Worm (Caenorhabditis elegans) whole organism, early embryonic: ENCODE data around the gene R05H5.7.

Experiments used
- B0310.2 ChIP-seq: sonication (generic microtip); optimal IDR thresholded peaks from 2 replicates; lab custom pipeline; 2016; ENCODE audit warnings: mild to moderate bottlenecking, missing genetic modification characterization, missing compliant biosample characterization
- F13C5.2 ChIP-seq: sonication (generic microtip); optimal IDR thresholded peaks from 2 replicates; lab custom pipeline; 2017; ENCODE audit warnings: mild to moderate bottlenecking, missing genetic modification characterization, inconsistent platforms, missing compliant biosample characterization
- aly-1 ChIP-seq: sonication (generic microtip); optimal IDR thresholded peaks from 2 replicates; lab custom pipeline; 2016; ENCODE audit warnings: missing genetic modification characterization, missing compliant biosample characterization
- ama-1 ChIP-seq: fragments of 150-350 bp; optimal IDR thresholded peaks from 2 replicates; lab custom pipeline; 2014
- ceh-13 ChIP-seq: fragments of 200-800 bp; sonication (Bioruptor generic); optimal IDR thresholded peaks from 2 replicates; lab custom pipeline; 2018; ENCODE audit warnings: mild to moderate bottlenecking, missing genetic modification characterization, missing compliant biosample characterization
- ceh-36 ChIP-seq: sonication (generic microtip); optimal IDR thresholded peaks from 2 replicates; lab custom pipeline; 2016; ENCODE audit warnings: missing genetic modification characterization, inconsistent platforms, missing compliant biosample characterization
- ets-7 ChIP-seq: sonication (generic microtip); optimal IDR thresholded peaks from 2 replicates; lab custom pipeline; 2016; ENCODE audit warnings: missing genotype, missing genetic modification characterization, missing compliant biosample characterization
- flt-1 ChIP-seq: fragments of 200-800 bp; sonication (Bioruptor generic); IDR thresholded peaks from 2 replicates; pipeline ENCODE4 v1.3.6; 2022; ENCODE audit warnings: missing genetic modification characterization, missing compliant biosample characterization
- hmbx-1 ChIP-seq: sonication (generic microtip); optimal IDR thresholded peaks from 2 replicates; lab custom pipeline; 2016; ENCODE audit warnings: mild to moderate bottlenecking, missing genetic modification characterization, missing compliant biosample characterization
- hmg-4 ChIP-seq: fragments of 200-800 bp; sonication (Bioruptor generic); optimal IDR thresholded peaks from 2 replicates; lab custom pipeline; 2018; ENCODE audit warnings: mild to moderate bottlenecking, missing genetic modification characterization, missing compliant biosample characterization
- hnd-1 ChIP-seq: sonication (generic microtip); optimal IDR thresholded peaks from 2 replicates; lab custom pipeline; 2016; ENCODE audit warnings: missing genetic modification characterization, missing compliant biosample characterization
- pes-1 ChIP-seq: fragments of 200-800 bp; sonication (Bioruptor generic); IDR thresholded peaks from 2 replicates; pipeline ENCODE4 v1.3.6; 2022; ENCODE audit warnings: missing genetic modification reagents, missing genetic modification characterization, missing compliant biosample characterization
- scrt-1 ChIP-seq: fragments of 200-800 bp; sonication (Bioruptor generic); IDR thresholded peaks from 2 replicates; pipeline ENCODE4 v1.3.6; 2022; ENCODE audit warnings: missing genetic modification characterization, missing compliant biosample characterization
- sea-1 ChIP-seq: fragments of 200-800 bp; sonication (Bioruptor generic); conservative IDR thresholded peaks from 2 replicates; pipeline ENCODE4 v1.3.6; 2022; ENCODE audit warnings: missing genetic modification characterization, missing compliant biosample characterization
- tbx-11 ChIP-seq: fragments of 200-800 bp; sonication (Bioruptor generic); IDR thresholded peaks from 2 replicates; pipeline ENCODE4 v1.3.6; 2022; ENCODE audit warnings: missing genetic modification characterization, missing compliant biosample characterization
- tbx-37 ChIP-seq: fragments of 200-800 bp; sonication (Bioruptor generic); conservative IDR thresholded peaks from 2 replicates; pipeline ENCODE4 v1.3.6; 2022; ENCODE audit warnings: missing genetic modification reagents, missing genetic modification characterization, missing compliant biosample characterization
- tra-4 ChIP-seq: sonication (generic microtip); optimal IDR thresholded peaks from 2 replicates; lab custom pipeline; 2017; ENCODE audit warnings: missing genetic modification characterization, missing compliant biosample characterization

The R05H5.7 gene

DNA sequence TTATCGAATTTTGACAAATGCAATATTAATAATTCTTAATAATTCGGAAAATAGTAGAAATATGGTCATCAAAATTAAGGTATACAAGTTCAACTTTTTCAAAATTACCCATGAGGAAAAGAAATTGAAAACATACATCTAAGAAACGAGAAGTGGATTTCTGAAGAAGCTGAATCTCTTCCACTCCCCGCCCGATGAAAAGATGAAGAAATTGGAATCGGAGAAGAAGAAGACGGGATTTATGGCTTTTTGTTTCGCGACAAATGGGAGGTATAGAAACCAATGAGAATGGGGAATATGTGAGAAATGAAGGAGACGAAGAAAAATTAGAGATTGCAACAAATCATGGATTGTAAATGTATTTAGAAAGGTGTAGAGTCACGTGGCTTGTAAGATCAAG, 10.8 kb downstream of the R05H5.7 start:
- TF ChIP-seq tbx-37 (GFP tag; lab: Robert Waterston, UW), result no peak
- no peak for TF ChIP-seq ama-1 (lab: Kevin White, UChicago)
- TF ChIP-seq hmbx-1 (tag; lab: Kevin White, UChicago), result no peak

DNA sequence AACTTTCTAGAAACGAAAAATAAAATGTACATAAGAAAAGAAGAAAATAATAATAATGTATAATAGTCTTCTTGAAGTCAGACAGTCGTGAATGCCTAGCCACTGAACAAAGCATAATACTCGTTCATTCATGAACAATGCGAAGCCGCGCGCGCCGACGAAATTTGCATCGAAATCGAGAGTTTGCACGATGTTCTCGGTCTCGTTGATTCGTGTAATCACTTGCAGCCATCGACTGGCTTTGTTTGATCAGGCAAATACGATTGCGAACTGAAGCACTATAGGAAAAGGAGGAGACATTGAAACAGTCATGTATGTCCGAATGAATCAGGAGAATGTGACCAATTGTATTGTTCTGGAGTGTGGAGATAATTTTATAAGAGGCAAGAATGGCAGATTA, 11.5 kb downstream of the R05H5.7 start:
- TF ChIP-seq scrt-1 (GFP tag; lab: Robert Waterston, UW), result no peak

DNA sequence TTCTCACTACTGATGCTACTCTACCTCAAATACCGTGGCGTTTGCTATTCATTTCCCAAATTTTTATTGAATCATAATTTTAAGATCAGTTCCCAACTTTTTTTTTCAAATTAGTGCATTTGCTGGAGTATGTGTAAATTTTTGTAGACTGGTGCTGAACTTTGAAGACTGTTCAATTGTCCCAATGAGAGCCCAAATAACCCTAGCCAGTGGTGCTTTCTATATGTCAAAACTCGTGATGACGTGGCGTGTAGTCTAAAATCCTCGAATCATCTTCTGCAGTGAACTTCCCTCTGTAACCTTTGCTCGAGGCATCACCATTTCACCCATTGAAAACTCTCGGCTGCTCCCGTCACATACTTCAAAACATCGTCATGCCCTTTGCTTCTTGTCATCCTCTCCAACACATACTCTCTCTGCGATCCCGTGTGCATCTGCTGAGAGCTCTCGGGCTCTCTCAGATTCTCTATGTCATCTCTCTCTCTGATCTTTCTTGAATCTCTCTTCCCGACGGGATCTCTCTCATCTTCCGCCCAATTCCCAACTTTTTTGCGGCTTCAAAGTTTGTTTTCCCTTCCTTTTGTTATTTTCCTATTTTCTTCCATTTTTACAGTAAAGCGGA, 12.2 kb downstream of the R05H5.7 start:
- TF ChIP-seq scrt-1 (GFP tag; lab: Robert Waterston, UW) (no peak), tra-4 (no peak), tbx-11 (GFP tag; lab: Robert Waterston, UW) (no peak), ceh-13 (GFP tag; lab: Kevin White, UChicago) (no peak), hmbx-1 (tag; lab: Kevin White, UChicago) (no peak), ama-1 (lab: Kevin White, UChicago) (no peak), flt-1 (no peak)

DNA sequence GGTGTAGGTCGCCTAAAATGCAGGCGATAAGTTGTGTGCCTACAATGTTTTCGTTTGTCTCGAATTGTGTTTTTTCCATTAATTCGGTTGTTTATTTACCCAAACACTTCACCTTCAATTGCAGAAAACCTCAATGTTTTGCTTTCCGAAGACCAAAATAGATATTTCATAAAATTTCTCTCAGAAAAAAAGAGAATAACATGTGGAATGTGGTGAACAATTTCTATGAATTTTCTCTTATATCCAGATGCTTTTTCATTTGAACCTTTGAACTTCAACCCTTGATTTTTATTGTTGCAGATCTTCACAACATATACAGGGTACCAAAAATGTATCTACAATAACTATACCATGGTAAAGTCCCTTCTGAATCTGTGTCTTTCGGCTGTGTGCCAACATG, 14.1 kb downstream of the R05H5.7 start, which contains the start of gene T01E8.1:
Gene T01E8.1, plus strand, starts transcription at position 301 of the 400 bp plus-strand sequence.
- no peak for TF ChIP-seq tra-4
- TF ChIP-seq flt-1, result no peak
- no peak for TF ChIP-seq F13C5.2 (tag; lab: Kevin White, UChicago)
- no peak for TF ChIP-seq B0310.2 (tag; lab: Kevin White, UChicago)
- no peak for TF ChIP-seq hmbx-1 (tag; lab: Kevin White, UChicago)
- TF ChIP-seq tbx-11 (GFP tag; lab: Robert Waterston, UW), result no peak
- TF ChIP-seq tbx-37 (GFP tag; lab: Robert Waterston, UW), result no peak
- TF ChIP-seq ceh-13 (GFP tag; lab: Kevin White, UChicago), result no peak
- no peak for TF ChIP-seq hmg-4 (GFP tag; lab: Kevin White, UChicago)
- no peak for TF ChIP-seq sea-1 (GFP tag; lab: Robert Waterston, UW)
- TF ChIP-seq aly-1 (tag; lab: Kevin White, UChicago), result no peak
- no peak for TF ChIP-seq ama-1 (lab: Kevin White, UChicago)
- no peak for TF ChIP-seq hnd-1 (tag; lab: Kevin White, UChicago)
- no peak for TF ChIP-seq ceh-36
- TF ChIP-seq pes-1 (GFP tag; lab: Robert Waterston, UW), result no peak

DNA sequence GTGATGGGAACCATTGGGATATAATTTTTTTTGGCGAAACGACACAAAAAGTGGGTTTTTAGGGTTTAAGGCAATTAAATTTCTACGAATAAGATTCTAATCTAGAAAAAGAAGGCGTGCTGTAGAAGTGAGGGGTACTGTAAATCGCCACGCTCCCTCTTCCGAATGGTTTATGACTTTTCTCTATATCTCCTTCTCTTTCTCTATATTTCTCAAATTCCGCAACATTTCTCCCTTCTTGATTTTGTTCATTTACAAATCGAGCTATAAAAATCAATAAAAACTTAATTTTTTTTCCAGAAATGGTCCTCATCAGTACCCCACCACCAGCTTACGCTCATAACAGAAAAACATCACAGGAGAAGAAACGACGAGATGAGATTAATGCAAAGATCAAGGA, 25.9 kb downstream of the R05H5.7 start, which contains the start of gene ref-1:
Gene ref-1, plus strand, starts transcription at position 301 of the 400 bp plus-strand sequence.
- TF ChIP-seq hmbx-1 (tag; lab: Kevin White, UChicago), result no peak
- no peak for TF ChIP-seq aly-1 (tag; lab: Kevin White, UChicago)
- no peak for TF ChIP-seq tbx-11 (GFP tag; lab: Robert Waterston, UW)
- no peak for TF ChIP-seq ceh-36
- TF ChIP-seq ama-1 (lab: Kevin White, UChicago), result no peak
- TF ChIP-seq sea-1 (GFP tag; lab: Robert Waterston, UW), result no peak
- no peak for TF ChIP-seq ceh-13 (GFP tag; lab: Kevin White, UChicago)
- TF ChIP-seq pes-1 (GFP tag; lab: Robert Waterston, UW), result no peak
- TF ChIP-seq tra-4, result no peak
- no peak for TF ChIP-seq B0310.2 (tag; lab: Kevin White, UChicago)
- no peak for TF ChIP-seq hnd-1 (tag; lab: Kevin White, UChicago)
- no peak for TF ChIP-seq scrt-1 (GFP tag; lab: Robert Waterston, UW)
- no peak for TF ChIP-seq flt-1
- no peak for TF ChIP-seq F13C5.2 (tag; lab: Kevin White, UChicago)
- TF ChIP-seq hmg-4 (GFP tag; lab: Kevin White, UChicago), result no peak
- no peak for TF ChIP-seq ets-7 (tag; lab: Kevin White, UChicago)

DNA sequence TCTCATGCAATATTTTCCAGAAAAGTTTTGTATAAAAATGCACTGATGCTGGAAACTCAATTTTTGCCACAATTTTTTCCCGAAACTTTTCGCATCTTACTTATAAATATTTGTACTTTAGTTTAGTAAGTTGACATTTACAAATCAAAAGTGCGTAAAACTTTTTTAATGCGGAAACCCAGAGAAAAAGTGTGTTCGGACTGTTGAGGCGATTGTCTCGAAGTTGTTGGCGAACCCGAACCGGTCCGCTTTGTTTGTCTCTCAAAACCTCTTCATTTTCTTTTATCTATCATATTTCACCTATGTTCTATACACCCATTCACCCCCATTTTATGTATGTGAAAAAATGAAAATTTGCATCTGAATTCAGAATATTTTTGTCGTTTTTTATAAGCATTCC, 28.3 kb downstream of the R05H5.7 start:
- TF ChIP-seq F13C5.2 (tag; lab: Kevin White, UChicago) (no peak), sea-1 (GFP tag; lab: Robert Waterston, UW) (no peak), ceh-36 (no peak), hnd-1 (tag; lab: Kevin White, UChicago) (no peak), tra-4 (no peak), aly-1 (tag; lab: Kevin White, UChicago) (no peak), hmg-4 (GFP tag; lab: Kevin White, UChicago) (no peak), scrt-1 (GFP tag; lab: Robert Waterston, UW) (no peak), tbx-11 (GFP tag; lab: Robert Waterston, UW) (no peak), tbx-37 (GFP tag; lab: Robert Waterston, UW) (no peak), flt-1 (no peak), ets-7 (tag; lab: Kevin White, UChicago) (no peak), B0310.2 (tag; lab: Kevin White, UChicago) (no peak), hmbx-1 (tag; lab: Kevin White, UChicago) (no peak), ama-1 (lab: Kevin White, UChicago) (no peak), pes-1 (GFP tag; lab: Robert Waterston, UW) (no peak), ceh-13 (GFP tag; lab: Kevin White, UChicago) (no peak)

DNA sequence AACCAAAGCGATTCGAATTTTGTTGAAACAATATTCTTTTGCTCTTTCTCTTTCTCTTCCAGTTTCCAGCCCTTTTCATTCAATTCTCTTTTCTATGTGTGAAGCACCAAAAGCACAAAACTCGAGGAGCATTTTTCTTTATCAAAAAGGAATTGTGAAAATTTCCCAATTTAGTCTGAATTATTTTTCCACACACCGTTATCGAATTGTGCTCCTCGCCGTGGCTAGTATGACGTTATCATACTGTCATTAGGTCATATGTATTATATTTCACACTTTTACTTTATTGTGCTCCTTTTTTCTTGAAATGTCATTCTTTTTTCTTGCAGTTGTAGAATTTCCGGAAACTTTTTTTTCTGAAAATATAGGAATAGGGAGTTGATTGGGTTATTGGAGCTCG, 29.3 kb downstream of the R05H5.7 start:
- no peak for TF ChIP-seq scrt-1 (GFP tag; lab: Robert Waterston, UW)
- no peak for TF ChIP-seq flt-1
- no peak for TF ChIP-seq aly-1 (tag; lab: Kevin White, UChicago)
- TF ChIP-seq sea-1 (GFP tag; lab: Robert Waterston, UW), result no peak
- TF ChIP-seq hmg-4 (GFP tag; lab: Kevin White, UChicago), result no peak

DNA sequence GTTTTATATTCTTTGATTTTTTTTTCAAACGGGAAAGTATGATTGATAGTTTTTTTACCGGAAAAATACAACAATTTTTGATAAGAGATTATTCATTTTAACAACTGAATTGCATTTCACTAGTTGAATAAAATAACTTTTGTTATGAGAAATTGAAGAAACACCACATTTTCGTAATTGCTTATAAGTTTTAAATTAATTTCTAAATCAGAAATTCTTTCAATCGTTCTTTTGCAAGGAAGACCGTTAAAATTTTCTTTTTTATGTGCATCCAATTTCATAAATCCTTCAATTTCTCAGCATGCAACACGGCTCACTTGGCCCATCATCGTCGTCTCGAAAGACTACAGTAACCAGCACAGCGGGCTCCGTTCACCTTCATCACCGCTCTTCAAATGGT, 30.3 kb downstream of the R05H5.7 start, which contains the start of gene plc-3:
Gene plc-3, plus strand, starts transcription at position 301 of the 400 bp plus-strand sequence.
- TF ChIP-seq F13C5.2 (tag; lab: Kevin White, UChicago) (no peak), tra-4 (no peak), hmg-4 (GFP tag; lab: Kevin White, UChicago) (no peak), ets-7 (tag; lab: Kevin White, UChicago) (no peak), B0310.2 (tag; lab: Kevin White, UChicago) (no peak), aly-1 (tag; lab: Kevin White, UChicago) (no peak), sea-1 (GFP tag; lab: Robert Waterston, UW) (no peak), tbx-11 (GFP tag; lab: Robert Waterston, UW) (no peak), ama-1 (lab: Kevin White, UChicago) (no peak), scrt-1 (GFP tag; lab: Robert Waterston, UW) (no peak), flt-1 (no peak), ceh-13 (GFP tag; lab: Kevin White, UChicago) (no peak), hmbx-1 (tag; lab: Kevin White, UChicago) (no peak), tbx-37 (GFP tag; lab: Robert Waterston, UW) (no peak)
